Fruit fly (Drosophila melanogaster): Measurements from ENCODE around the gene Sf3b1.

DNA sequence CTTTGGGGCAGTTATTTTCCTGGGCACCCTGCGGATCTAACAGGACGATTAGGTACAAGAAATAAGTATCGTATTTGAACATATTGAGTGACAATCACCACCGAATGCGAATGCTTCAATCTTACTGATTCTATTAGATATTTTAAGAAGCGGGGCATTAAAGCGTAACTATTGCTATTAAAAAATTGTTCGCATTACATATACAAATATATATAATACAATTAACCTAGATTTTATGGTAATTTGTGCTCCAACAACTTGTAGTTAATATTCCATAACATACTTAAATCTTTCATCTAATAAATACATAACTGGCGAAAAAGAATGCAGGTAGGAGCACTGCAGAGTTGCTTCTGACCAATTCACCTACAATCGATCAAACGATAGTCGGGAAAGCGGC, 53.0 kb downstream of the Sf3b1 start, which contains the start of gene lectin-21Cb:
- no peak for TF ChIP-seq pan (optimal IDR thresholded peaks at IDR 0.05)
- no peak for TF ChIP-seq CG8478 (optimal IDR thresholded peaks at IDR 0.05)
- no peak for TF ChIP-seq Dll (optimal IDR thresholded peaks at IDR 0.05)
- no peak for TF ChIP-seq usp (GFP tag; optimal IDR thresholded peaks at IDR 0.05)
- no peak for TF ChIP-seq psq (optimal IDR thresholded peaks at IDR 0.05)

Data from whole organism.